Fruit fly (Drosophila melanogaster) whole organism, embryonic: ENCODE data around the gene Ubc6.

ENCODE experiments used
- CG10979 ChIP-seq: fragments of 200-800 bp; sonication (Bioruptor generic); optimal IDR thresholded peaks from 2 replicates; lab custom pipeline; 2018; ENCODE audit warnings: missing biosample characterization, mild to moderate bottlenecking, missing genetic modification characterization, moderate library complexity
- CG11504 ChIP-seq: fragments of 200-800 bp; sonication (Bioruptor generic); optimal IDR thresholded peaks from 3 replicates; lab custom pipeline; 2019; ENCODE audit warnings: missing biosample characterization, mild to moderate bottlenecking, missing genetic modification characterization, moderate library complexity
- CG12391 ChIP-seq: fragments of 200-800 bp; sonication (Bioruptor generic); optimal IDR thresholded peaks from 3 replicates; lab custom pipeline; 2018; ENCODE audit warnings: missing biosample characterization, mild to moderate bottlenecking, missing genetic modification characterization, moderate library complexity
- CG12659 ChIP-seq: fragments of 200-800 bp; sonication (Bioruptor generic); optimal IDR thresholded peaks from 3 replicates; lab custom pipeline; 2017; ENCODE audit warnings: mild to moderate bottlenecking, missing biosample characterization, missing genetic modification reagents, missing genetic modification characterization
- CG13296 ChIP-seq: fragments of 200-800 bp; sonication (Bioruptor generic); optimal IDR thresholded peaks from 3 replicates; lab custom pipeline; 2018; ENCODE audit warnings: missing biosample characterization, mild to moderate bottlenecking, missing genetic modification characterization
- CG13624 ChIP-seq: fragments of 200-800 bp; sonication (Bioruptor generic); optimal IDR thresholded peaks from 2 replicates; lab custom pipeline; 2016; ENCODE audit warnings: missing biosample characterization, missing genetic modification characterization
- CG17361 ChIP-seq: fragments of 200-800 bp; sonication (Bioruptor generic); IDR thresholded peaks from 3 replicates; pipeline ENCODE4 v1.3.6; 2022; ENCODE audit warnings: missing biosample characterization, missing genetic modification characterization
- CG17802 ChIP-seq: fragments of 200-800 bp; sonication (Bioruptor generic); optimal IDR thresholded peaks from 2 replicates; lab custom pipeline; 2018; ENCODE audit warnings: missing biosample characterization, mild to moderate bottlenecking, missing genetic modification characterization, moderate library complexity
- CG1792 ChIP-seq: fragments of 200-800 bp; sonication (Bioruptor generic); optimal IDR thresholded peaks from 2 replicates; lab custom pipeline; 2016; ENCODE audit warnings: missing biosample characterization, missing genetic modification characterization
- CG2678 ChIP-seq: fragments of 200-800 bp; sonication (Bioruptor generic); optimal IDR thresholded peaks from 3 replicates; lab custom pipeline; 2019; ENCODE audit warnings: missing biosample characterization, mild to moderate bottlenecking, missing genetic modification characterization, moderate library complexity
- CG2875 ChIP-seq: fragments of 200-800 bp; sonication (Bioruptor generic); optimal IDR thresholded peaks from 2 replicates; lab custom pipeline; 2017; ENCODE audit warnings: missing biosample characterization, mild to moderate bottlenecking, missing genetic modification characterization, missing genetic modification reagents
- CG30403 ChIP-seq: fragments of 200-800 bp; sonication (Bioruptor generic); optimal IDR thresholded peaks from 3 replicates; lab custom pipeline; 2016; ENCODE audit warnings: missing biosample characterization, missing genetic modification characterization
- CG3847 ChIP-seq: fragments of 200-800 bp; sonication (Bioruptor generic); IDR thresholded peaks from 2 replicates; pipeline ENCODE4 v1.3.6; 2022; ENCODE audit warnings: missing biosample characterization, missing genetic modification characterization
- CG3995 ChIP-seq: fragments of 200-800 bp; sonication (Bioruptor generic); optimal IDR thresholded peaks from 3 replicates; lab custom pipeline; 2016; ENCODE audit warnings: missing biosample characterization, missing genetic modification characterization
- CG4707 ChIP-seq: fragments of 200-800 bp; sonication (Bioruptor generic); optimal IDR thresholded peaks from 2 replicates; lab custom pipeline; 2018; ENCODE audit warnings: missing biosample characterization, mild to moderate bottlenecking, missing genetic modification characterization, moderate library complexity
- CG5180 ChIP-seq: fragments of 200-800 bp; sonication (Bioruptor generic); optimal IDR thresholded peaks from 3 replicates; lab custom pipeline; 2017; ENCODE audit warnings: missing biosample characterization, missing genetic modification characterization, mild to moderate bottlenecking, moderate library complexity, missing genetic modification reagents
- CG6765 ChIP-seq: fragments of 200-800 bp; sonication (Bioruptor generic); optimal IDR thresholded peaks from 3 replicates; lab custom pipeline; 2017; ENCODE audit warnings: missing biosample characterization, mild to moderate bottlenecking, missing genetic modification characterization
- CG7556 ChIP-seq: fragments of 200-800 bp; sonication (Bioruptor generic); optimal IDR thresholded peaks from 2 replicates; lab custom pipeline; 2017; ENCODE audit warnings: missing biosample characterization, mild to moderate bottlenecking, missing genetic modification characterization
- CG7745 ChIP-seq: fragments of 200-800 bp; sonication (Bioruptor generic); optimal IDR thresholded peaks from 2 replicates; lab custom pipeline; 2018; ENCODE audit warnings: missing biosample characterization, mild to moderate bottlenecking, missing genetic modification characterization, moderate library complexity
- CG8290 ChIP-seq, 3 experiments: fragments of 200-800 bp; sonication (Bioruptor generic); optimal IDR thresholded peaks; 2 replicates each; lab custom pipeline; 2016 to 2019; ENCODE audit warnings: missing biosample characterization in 3 of 3, missing genetic modification characterization in 3 of 3, mild to moderate bottlenecking in 2 of 3, moderate library complexity in 1 of 3
- CG9727 ChIP-seq: fragments of 200-800 bp; sonication (Bioruptor generic); optimal IDR thresholded peaks from 3 replicates; lab custom pipeline; 2017; ENCODE audit warnings: missing biosample characterization, mild to moderate bottlenecking, missing genetic modification characterization
- CG9932 ChIP-seq: fragments of 200-800 bp; sonication (Bioruptor generic); IDR thresholded peaks from 2 replicates; pipeline ENCODE4 v1.3.6; 2022; ENCODE audit warnings: missing biosample characterization, missing genetic modification characterization
- CrebB ChIP-seq: fragments of 200-800 bp; sonication (Bioruptor generic); optimal IDR thresholded peaks from 3 replicates; lab custom pipeline; 2018; ENCODE audit warnings: missing biosample characterization, mild to moderate bottlenecking, missing genetic modification characterization
- Dek ChIP-seq: fragments of 200-800 bp; sonication (Bioruptor generic); optimal IDR thresholded peaks from 3 replicates; lab custom pipeline; 2019; ENCODE audit warnings: missing biosample characterization, mild to moderate bottlenecking, missing genetic modification characterization, moderate library complexity
- Hr78 ChIP-seq, 2 experiments: fragments of 200-800 bp in 1 of 2; fragments of >200 bp in 1 of 2; sonication (Bioruptor generic) in 1 of 2; optimal IDR thresholded peaks; 2 replicates each; lab custom pipeline; 2017 to 2019; ENCODE audit warnings: missing biosample characterization in 2 of 2, missing genetic modification characterization in 2 of 2, mild to moderate bottlenecking in 1 of 2, moderate library complexity in 1 of 2
- Lhr ChIP-seq: fragments of 200-800 bp; sonication (Bioruptor generic); optimal IDR thresholded peaks from 3 replicates; lab custom pipeline; 2017; ENCODE audit warnings: mild to moderate bottlenecking, missing biosample characterization, missing genetic modification reagents, missing genetic modification characterization
- Sox100B ChIP-seq: fragments of 200-800 bp; sonication (Bioruptor generic); optimal IDR thresholded peaks from 3 replicates; lab custom pipeline; 2018; ENCODE audit warnings: missing biosample characterization, mild to moderate bottlenecking, missing genetic modification characterization
- al ChIP-seq: fragments of 200-800 bp; sonication (Bioruptor generic); IDR thresholded peaks from 2 replicates; pipeline ENCODE4 v1.3.6; 2022; ENCODE audit warnings: missing biosample characterization, missing genetic modification characterization
- dpn ChIP-seq, 2 experiments: fragments of 200-800 bp; sonication (Bioruptor generic); optimal IDR thresholded peaks; 3 replicates each; lab custom pipeline; 2016; ENCODE audit warnings: missing biosample characterization in 2 of 2, missing genetic modification characterization in 2 of 2
- ems ChIP-seq: fragments of 200-800 bp; sonication (Bioruptor generic); optimal IDR thresholded peaks from 3 replicates; lab custom pipeline; 2016; ENCODE audit warnings: missing biosample characterization, missing genetic modification characterization
- eve ChIP-seq, 2 experiments: fragments of >200 bp; optimal IDR thresholded peaks; 2 replicates each; lab custom pipeline; 2017; ENCODE audit warnings: missing biosample characterization in 2 of 2, missing genetic modification characterization in 2 of 2
- gem ChIP-seq: fragments of 200-800 bp; sonication (Bioruptor generic); optimal IDR thresholded peaks from 2 replicates; lab custom pipeline; 2019; ENCODE audit warnings: missing biosample characterization, mild to moderate bottlenecking, missing genetic modification characterization, moderate library complexity
- grau ChIP-seq: fragments of 200-800 bp; optimal IDR thresholded peaks from 3 replicates; lab custom pipeline; 2019; ENCODE audit warnings: missing biosample characterization, mild to moderate bottlenecking, missing genetic modification characterization, moderate library complexity
- grn ChIP-seq: fragments of 200-800 bp; sonication (Bioruptor generic); optimal IDR thresholded peaks from 3 replicates; lab custom pipeline; 2017; ENCODE audit warnings: missing biosample characterization, missing genetic modification characterization
- ham ChIP-seq: fragments of 200-800 bp; sonication (Bioruptor generic); IDR thresholded peaks from 2 replicates; pipeline ENCODE4 v1.3.6; 2022; ENCODE audit warnings: missing biosample characterization, missing genetic modification characterization
- hbn ChIP-seq: fragments of 200-800 bp; sonication (Bioruptor generic); IDR thresholded peaks from 2 replicates; pipeline ENCODE4 v1.3.6; 2022; ENCODE audit warnings: missing biosample characterization, missing genetic modification characterization; ENCODE audit not compliant: partially characterized antibody
- lola ChIP-seq, 3 experiments: fragments of >200 bp in 2 of 3; fragments of 200-800 bp in 1 of 3; sonication (Bioruptor generic) in 1 of 3; optimal IDR thresholded peaks; 2 replicates each; lab custom pipeline; 2017 to 2019; ENCODE audit warnings: missing biosample characterization in 3 of 3, missing genetic modification characterization in 3 of 3, mild to moderate bottlenecking in 1 of 3, moderate library complexity in 1 of 3
- mld ChIP-seq: fragments of 200-800 bp; sonication (Bioruptor generic); IDR thresholded peaks from 3 replicates; pipeline ENCODE4 v1.3.6; 2022; ENCODE audit warnings: missing biosample characterization, missing genetic modification characterization; ENCODE audit not compliant: partially characterized antibody
- onecut ChIP-seq: fragments of 200-800 bp; sonication (Bioruptor generic); IDR thresholded peaks from 2 replicates; pipeline ENCODE4 v1.3.6; 2022; ENCODE audit warnings: missing biosample characterization, missing genetic modification characterization
- otp ChIP-seq: fragments of 200-800 bp; sonication (Bioruptor generic); IDR thresholded peaks from 3 replicates; pipeline ENCODE4, ENCODE4 v1.3.6; 2022; ENCODE audit warnings: missing biosample characterization, missing genetic modification characterization
- psq ChIP-seq: fragments of 200-800 bp; sonication (Bioruptor generic); optimal IDR thresholded peaks from 2 replicates; lab custom pipeline; 2017; ENCODE audit warnings: missing biosample characterization, missing genetic modification characterization
- ranshi ChIP-seq: fragments of 200-800 bp; sonication (Bioruptor generic); IDR thresholded peaks from 2 replicates; pipeline ENCODE4 v1.3.6; 2022; ENCODE audit warnings: missing biosample characterization, missing genetic modification characterization
- row ChIP-seq: fragments of 200-800 bp; sonication (Bioruptor generic); IDR thresholded peaks from 3 replicates; pipeline ENCODE4 v1.3.6; 2022; ENCODE audit warnings: missing biosample characterization, missing genetic modification characterization
- slbo ChIP-seq: fragments of 200-800 bp; sonication (Bioruptor generic); IDR thresholded peaks from 2 replicates; pipeline ENCODE4 v1.3.6; 2022; ENCODE audit warnings: missing biosample characterization, missing genetic modification characterization
- slp2 ChIP-seq: fragments of 200-800 bp; sonication (Bioruptor generic); optimal IDR thresholded peaks from 2 replicates; lab custom pipeline; 2016; ENCODE audit warnings: missing biosample characterization, missing genetic modification characterization
- sug ChIP-seq: fragments of 200-800 bp; optimal IDR thresholded peaks from 2 replicates; lab custom pipeline; 2019; ENCODE audit warnings: missing biosample characterization, mild to moderate bottlenecking, missing genetic modification characterization, moderate library complexity
- tna ChIP-seq: fragments of 200-800 bp; sonication (Bioruptor generic); IDR thresholded peaks from 2 replicates; pipeline ENCODE4 v1.3.6; 2022; ENCODE audit warnings: missing biosample characterization, missing genetic modification characterization; ENCODE audit not compliant: partially characterized antibody
- usp ChIP-seq: fragments of >200 bp; optimal IDR thresholded peaks from 2 replicates; lab custom pipeline; 2017; ENCODE audit warnings: missing biosample characterization, missing genetic modification characterization

The Ubc6 gene

DNA sequence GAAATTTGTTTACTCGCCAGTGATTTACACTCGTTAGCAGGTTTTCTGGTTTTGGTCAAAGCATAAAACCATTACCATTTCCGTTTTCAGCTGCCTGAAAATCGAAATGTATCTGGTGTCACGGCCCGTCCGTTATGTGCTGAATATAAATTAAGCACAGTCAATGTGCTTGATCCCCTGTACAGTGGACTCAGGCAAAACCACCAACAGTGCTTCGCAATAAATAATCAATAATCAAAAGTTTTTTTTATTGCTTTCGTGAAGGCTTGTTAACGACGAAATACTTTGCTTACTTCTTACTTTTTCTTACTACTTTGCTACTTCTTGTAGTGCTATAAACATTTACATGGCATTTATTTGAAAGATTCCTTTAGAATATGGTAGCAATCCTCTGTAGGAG lies 39.3 kb downstream of the Ubc6 start (continued):
- no peak for TF ChIP-seq psq (GFP tag; lab: Kevin White, UChicago)
- TF ChIP-seq tna = no peak
- TF ChIP-seq CG13296 (GFP tag; lab: Kevin White, UChicago) = no peak
- peak; percentile 45 for TF ChIP-seq slbo (GFP tag; lab: Robert Waterston, UW)
- TF ChIP-seq CG9932 (GFP tag; lab: Robert Waterston, UW) = peak; percentile 36
- peak; percentile 5 for TF ChIP-seq CG12659 (GFP tag; lab: Kevin White, UChicago)
- peak; percentile 2 for TF ChIP-seq Dek (tag; lab: Kevin White, UChicago)
- TF ChIP-seq CG30403 (GFP tag; lab: Kevin White, UChicago) = peak; percentile 12
- no peak for TF ChIP-seq CG5180 (GFP tag; lab: Kevin White, UChicago)
- TF ChIP-seq CrebB = no peak
- TF ChIP-seq sug (tag; lab: Kevin White, UChicago) = peak; percentile 5
- TF ChIP-seq ranshi (GFP tag; lab: Robert Waterston, UW) = 0 out of 2 replicates have a peak, but pooled peaks have one; percentile 33
- no peak for TF ChIP-seq CG8290 (GFP tag; optimal IDR thresholded peaks at IDR 0.05; lab: Kevin White, UChicago)
- peak in 1 of 2 experiments; percentile 9 for TF ChIP-seq CG8290 (tag; optimal IDR thresholded peaks at IDR 0.05; lab: Kevin White, UChicago)
- TF ChIP-seq CG17361 (GFP tag; lab: Robert Waterston, UW) = 0 out of 3 replicates have a peak, but pooled peaks have one; percentile 25
- TF ChIP-seq mld (GFP tag; lab: Robert Waterston, UW) = no peak
- TF ChIP-seq CG7745 = no peak
- no peak for TF ChIP-seq CG1792 (GFP tag; lab: Kevin White, UChicago)
- TF ChIP-seq usp = no peak
- peak; percentile 11 for TF ChIP-seq CG13624 (GFP tag; lab: Kevin White, UChicago)
- no peak for TF ChIP-seq Sox100B (GFP tag; lab: Kevin White, UChicago)
- TF ChIP-seq slp2 = peak; percentile 32
- TF ChIP-seq CG12391 (tag; lab: Kevin White, UChicago) = no peak
- no peak for TF ChIP-seq CG6765 (GFP tag; lab: Kevin White, UChicago)
- peak; percentile 4 for TF ChIP-seq CG10979
- TF ChIP-seq CG4707 (GFP tag; lab: Kevin White, UChicago) = no peak
- peak; percentile 78 for TF ChIP-seq grau (tag; lab: Kevin White, UChicago)
- TF ChIP-seq CG7556 (GFP tag; lab: Kevin White, UChicago) = peak; percentile 27
- peak in 1 of 2 experiments; percentile 29 for TF ChIP-seq eve (GFP tag; optimal IDR thresholded peaks at IDR 0.05; lab: Kevin White, UChicago)
- TF ChIP-seq Lhr (GFP tag; lab: Kevin White, UChicago) = no peak
- no peak for TF ChIP-seq CG3847 (GFP tag; lab: Robert Waterston, UW)
- 0 out of 2 replicates have a peak, but pooled peaks have one; percentile 5 for TF ChIP-seq al (GFP tag; lab: Robert Waterston, UW)
- no peak for TF ChIP-seq CG17802
- TF ChIP-seq CG9727 (GFP tag; lab: Kevin White, UChicago) = peak; percentile 16
- TF ChIP-seq ham (GFP tag; lab: Robert Waterston, UW) = no peak
- peak; percentile 22; the same call in 1 of the 2 replicates for TF ChIP-seq onecut (GFP tag; lab: Robert Waterston, UW)
- TF ChIP-seq dpn (GFP tag; optimal IDR thresholded peaks at IDR 0.05; lab: Kevin White, UChicago) = peak in 1 of 2 experiments; percentile 7
- TF ChIP-seq row = peak; percentile 45; the same call in 2 of the 3 replicates
- no peak for TF ChIP-seq ems (GFP tag; lab: Kevin White, UChicago)
- TF ChIP-seq hbn (GFP tag; lab: Robert Waterston, UW) = no peak
- no peak for TF ChIP-seq Hr78 (GFP tag; optimal IDR thresholded peaks at IDR 0.05; lab: Kevin White, UChicago)
- TF ChIP-seq grn = no peak
- TF ChIP-seq CG3995 (GFP tag; lab: Kevin White, UChicago) = no peak
- peak; percentile 25 for TF ChIP-seq gem (tag; lab: Kevin White, UChicago)
- TF ChIP-seq CG2678 = peak; percentile 11
- TF ChIP-seq CG2875 (GFP tag; lab: Kevin White, UChicago) = no peak
- TF ChIP-seq CG11504 = peak; percentile 28
- peak in 1 of 3 experiments; percentile 6 for TF ChIP-seq lola (GFP tag; optimal IDR thresholded peaks at IDR 0.05; lab: Kevin White, UChicago)
- no peak for TF ChIP-seq otp (GFP tag; lab: Robert Waterston, UW)
